Fruit fly (Drosophila melanogaster) ovary, adult (tissue): ENCODE results near the gene ppk28.

Experiments
- CG17801 ChIP-seq: fragments of 200-800 bp; optimal IDR thresholded peaks from 2 replicates; lab custom pipeline; 2019; ENCODE audit warnings: missing biosample characterization, mild to moderate bottlenecking, missing genetic modification characterization, moderate library complexity; ENCODE audit not compliant: partially characterized antibody

Gene ppk28

dm6 chrX:16809093-16809492, 3.2 kb downstream of the ppk28 start:
- no peak for TF ChIP-seq CG17801 (GFP tag; lab: Kevin White, UChicago)

- peak; percentile 37 for TF ChIP-seq CG17801 (GFP tag; lab: Kevin White, UChicago)
Measured at dm6 chrX:16811213-16811749, 5.4 kb downstream of the ppk28 start, which contains the start of gene CG4829. TSS of gene CG4829 (plus strand) at chrX:16811699.

- no peak for TF ChIP-seq CG17801 (GFP tag; lab: Kevin White, UChicago)
Measured at dm6 chrX:16813226-16813625, 7.4 kb downstream of the ppk28 start.

- TF ChIP-seq CG17801 (GFP tag; lab: Kevin White, UChicago) = peak; percentile 3
Measured at dm6 chrX:16814351-16814750, 8.5 kb downstream of the ppk28 start.

dm6 chrX:16815168-16815567, 9.3 kb downstream of the ppk28 start:
- no peak for TF ChIP-seq CG17801 (GFP tag; lab: Kevin White, UChicago)

dm6 chrX:16816500-16816899, 10.6 kb downstream of the ppk28 start:
- TF ChIP-seq CG17801 (GFP tag; lab: Kevin White, UChicago) = no peak

dm6 chrX:16818186-16818585, 12.3 kb downstream of the ppk28 start:
- no peak for TF ChIP-seq CG17801 (GFP tag; lab: Kevin White, UChicago)

dm6 chrX:16820665-16821064, 14.8 kb downstream of the ppk28 start:
- no peak for TF ChIP-seq CG17801 (GFP tag; lab: Kevin White, UChicago)

dm6 chrX:16821216-16821615, 15.3 kb downstream of the ppk28 start:
- TF ChIP-seq CG17801 (GFP tag; lab: Kevin White, UChicago) = peak; percentile 46

dm6 chrX:16822080-16822479, 16.2 kb downstream of the ppk28 start:
- TF ChIP-seq CG17801 (GFP tag; lab: Kevin White, UChicago) = peak; percentile 24

- no peak for TF ChIP-seq CG17801 (GFP tag; lab: Kevin White, UChicago)
Measured at dm6 chrX:16829439-16830028, 23.7 kb downstream of the ppk28 start.

dm6 chrX:16830081-16830480, 24.2 kb downstream of the ppk28 start:
- peak; percentile 42 for TF ChIP-seq CG17801 (GFP tag; lab: Kevin White, UChicago)

dm6 chrX:16831848-16832247, 26.0 kb downstream of the ppk28 start:
- TF ChIP-seq CG17801 (GFP tag; lab: Kevin White, UChicago) = no peak

- peak; percentile 41 for TF ChIP-seq CG17801 (GFP tag; lab: Kevin White, UChicago)
Measured at dm6 chrX:16833097-16833496, 27.2 kb downstream of the ppk28 start.

- no peak for TF ChIP-seq CG17801 (GFP tag; lab: Kevin White, UChicago)
Measured at dm6 chrX:16834259-16834658, 28.4 kb downstream of the ppk28 start.

dm6 chrX:16835304-16835703, 29.4 kb downstream of the ppk28 start, which contains the start of the genes CG13004 and CG46306:
TSS of gene CG13004 (minus strand) at chrX:16835520.
TSS of gene CG46306 (minus strand) at chrX:16835520.
- no peak for TF ChIP-seq CG17801 (GFP tag; lab: Kevin White, UChicago)
